Worm (Caenorhabditis elegans) whole organism, L4 larva: ENCODE results near the gene C26D10.7.

Experiments
- F10B5.3 ChIP-seq: sonication (generic microtip); optimal IDR thresholded peaks from 2 replicates; lab custom pipeline; 2016; ENCODE audit warnings: mild to moderate bottlenecking, missing genetic modification characterization, missing compliant biosample characterization
- F49E8.2 ChIP-seq: sonication (generic microtip); optimal IDR thresholded peaks from 2 replicates; lab custom pipeline; 2016; ENCODE audit warnings: missing compliant biosample characterization, mild to moderate bottlenecking, missing genetic modification characterization, borderline replicate concordance
- T20F7.1 ChIP-seq: fragments of 200-800 bp; sonication (Bioruptor generic); optimal IDR thresholded peaks from 2 replicates; lab custom pipeline; 2018; ENCODE audit warnings: mild to moderate bottlenecking, missing genetic modification characterization, missing compliant biosample characterization
- Y5F2A.4 ChIP-seq: fragments of 200-800 bp; sonication (Bioruptor generic); optimal IDR thresholded peaks from 2 replicates; lab custom pipeline; 2018; ENCODE audit warnings: mild to moderate bottlenecking, missing genetic modification characterization, missing compliant biosample characterization
- aha-1 ChIP-seq: fragments of 150-350 bp; peaks from one replicate; lab custom pipeline; 2014; ENCODE audit warnings: missing biosample characterization, missing genetic modification characterization
- aly-2 ChIP-seq: sonication (generic microtip); optimal IDR thresholded peaks from 2 replicates; lab custom pipeline; 2018; ENCODE audit warnings: missing biosample characterization, missing genetic modification characterization
- ama-1 ChIP-seq: fragments of 150-350 bp; optimal IDR thresholded peaks from 2 replicates; lab custom pipeline; 2014; ENCODE audit warnings: inconsistent platforms, mixed read lengths
- ceh-20 ChIP-seq: fragments of 200-800 bp; sonication (Bioruptor generic); IDR thresholded peaks from 2 replicates; pipeline ENCODE4 v1.3.6; 2022; ENCODE audit warnings: missing genetic modification reagents, missing genetic modification characterization, missing compliant biosample characterization
- ceh-28 ChIP-seq: fragments of 150-350 bp; optimal IDR thresholded peaks from 2 replicates; lab custom pipeline; 2014; ENCODE audit warnings: missing biosample characterization, missing genetic modification reagents, missing genetic modification characterization
- ceh-62 ChIP-seq: sonication (generic microtip); optimal IDR thresholded peaks from 2 replicates; lab custom pipeline; 2017; ENCODE audit warnings: missing biosample characterization, missing genetic modification characterization
- ces-1 ChIP-seq: fragments of 150-350 bp; sonication (generic microtip); optimal IDR thresholded peaks from 4 replicates; lab custom pipeline; 2014; ENCODE audit warnings: missing biosample characterization, missing genetic modification reagents, missing genetic modification characterization
- daf-12 ChIP-seq: fragments of 150-350 bp; optimal IDR thresholded peaks from 2 replicates; lab custom pipeline; 2014; ENCODE audit warnings: missing biosample characterization, missing genetic modification reagents, missing genetic modification characterization
- daf-16 ChIP-seq, 3 experiments: sonication (generic microtip); optimal IDR thresholded peaks; 2 replicates each; lab custom pipeline; 2016 to 2017; ENCODE audit warnings: missing genetic modification characterization in 3 of 3, missing genetic modification reagents in 3 of 3, mild to moderate bottlenecking in 2 of 3, missing compliant biosample characterization in 2 of 3, missing biosample characterization in 1 of 3, moderate library complexity in 1 of 3
- dmd-8 ChIP-seq: fragments of 200-800 bp; sonication (Bioruptor generic); IDR thresholded peaks from 2 replicates; pipeline ENCODE4 v1.3.6; 2022; ENCODE audit warnings: missing genetic modification characterization, missing compliant biosample characterization
- dmd-9 ChIP-seq: fragments of 200-800 bp; sonication (Bioruptor generic); IDR thresholded peaks from 2 replicates; pipeline ENCODE4 v1.3.6; 2022; ENCODE audit warnings: missing genetic modification reagents, missing genetic modification characterization, missing compliant biosample characterization
- duxl-1 ChIP-seq: sonication (generic microtip); optimal IDR thresholded peaks from 2 replicates; lab custom pipeline; 2016; ENCODE audit warnings: mild to moderate bottlenecking, missing genetic modification characterization, moderate library complexity, missing compliant biosample characterization; ENCODE audit not compliant: poor library complexity
- dve-1 ChIP-seq: sonication (generic microtip); optimal IDR thresholded peaks from 2 replicates; lab custom pipeline; 2017; ENCODE audit warnings: antibody characterized with exemption, mild to moderate bottlenecking, missing genetic modification characterization, missing compliant biosample characterization; ENCODE audit not compliant: insufficient read depth
- lin-38 ChIP-seq: fragments of 200-800 bp; sonication (Bioruptor generic); IDR thresholded peaks from 2 replicates; pipeline ENCODE4 v1.3.6; 2022; ENCODE audit warnings: missing genetic modification reagents, missing genetic modification characterization, missing compliant biosample characterization
- lin-39 ChIP-seq: fragments of 150-350 bp; optimal IDR thresholded peaks from 2 replicates; lab custom pipeline; 2014; ENCODE audit warnings: missing biosample characterization, missing genetic modification reagents, missing genetic modification characterization
- lir-3 ChIP-seq: sonication (generic microtip); optimal IDR thresholded peaks from 2 replicates; lab custom pipeline; 2016; ENCODE audit warnings: mild to moderate bottlenecking, missing genetic modification characterization, missing compliant biosample characterization
- madf-5 ChIP-seq, 2 experiments: fragments of 200-800 bp; sonication (Bioruptor generic); IDR thresholded peaks; 2 replicates each; pipeline ENCODE4 v1.3.6; 2022; ENCODE audit warnings: missing compliant biosample characterization in 2 of 2, missing genetic modification characterization in 2 of 2
- madf-9 ChIP-seq: fragments of 200-800 bp; sonication (Bioruptor generic); conservative IDR thresholded peaks from 2 replicates; pipeline ENCODE4 v1.3.6; 2022; ENCODE audit warnings: missing genetic modification reagents, missing genetic modification characterization, missing compliant biosample characterization
- mdl-1 ChIP-seq, 2 experiments: fragments of 150-350 bp in 1 of 2; sonication (generic microtip) in 1 of 2; optimal IDR thresholded peaks; 2 replicates each; lab custom pipeline; 2014 to 2017; ENCODE audit warnings: missing biosample characterization in 2 of 2, missing genetic modification characterization in 2 of 2
- mdt-29 ChIP-seq: fragments of 200-800 bp; sonication (Bioruptor generic); IDR thresholded peaks from 2 replicates; pipeline ENCODE4 v1.3.6; 2022; ENCODE audit warnings: missing genetic modification reagents, missing genetic modification characterization, missing compliant biosample characterization
- mep-1 ChIP-seq: fragments of 150-350 bp; sonication (generic microtip); optimal IDR thresholded peaks from 3 replicates; lab custom pipeline; 2014; ENCODE audit warnings: missing biosample characterization, missing genetic modification characterization
- mes-2 ChIP-seq: sonication (generic microtip); optimal IDR thresholded peaks from 2 replicates; lab custom pipeline; 2016; ENCODE audit warnings: missing genotype, mild to moderate bottlenecking, missing genetic modification characterization, missing compliant biosample characterization; ENCODE audit not compliant: poor library complexity, severe bottlenecking
- nhr-10 ChIP-seq: fragments of 150-350 bp; optimal IDR thresholded peaks from 2 replicates; lab custom pipeline; 2014; ENCODE audit warnings: missing biosample characterization, missing genetic modification characterization
- nhr-102 ChIP-seq: sonication (generic microtip); optimal IDR thresholded peaks from 2 replicates; lab custom pipeline; 2016; ENCODE audit warnings: mild to moderate bottlenecking, missing genetic modification characterization, moderate library complexity, missing compliant biosample characterization
- nhr-11 ChIP-seq: fragments of 150-350 bp; optimal IDR thresholded peaks from 2 replicates; lab custom pipeline; 2014; ENCODE audit warnings: missing biosample characterization, missing genetic modification characterization
- nhr-111 ChIP-seq: fragments of 200-800 bp; sonication (Bioruptor generic); optimal IDR thresholded peaks from 2 replicates; lab custom pipeline; 2018; ENCODE audit warnings: mild to moderate bottlenecking, missing genetic modification characterization, missing compliant biosample characterization
- nhr-237 ChIP-seq: sonication (generic microtip); optimal IDR thresholded peaks from 2 replicates; lab custom pipeline; 2017; ENCODE audit warnings: missing biosample characterization, missing genetic modification characterization
- nhr-48 ChIP-seq: sonication (generic microtip); optimal IDR thresholded peaks from 2 replicates; lab custom pipeline; 2016; ENCODE audit warnings: mild to moderate bottlenecking, missing genetic modification characterization, missing compliant biosample characterization
- nhr-6 ChIP-seq: fragments of 150-350 bp; optimal IDR thresholded peaks from 2 replicates; lab custom pipeline; 2014; ENCODE audit warnings: missing biosample characterization, missing genetic modification characterization
- pqm-1 ChIP-seq: sonication (generic microtip); optimal IDR thresholded peaks from 2 replicates; lab custom pipeline; 2017; ENCODE audit warnings: missing biosample characterization, missing genetic modification characterization
- set-16 ChIP-seq: fragments of 200-800 bp; sonication (Bioruptor generic); IDR thresholded peaks from 2 replicates; pipeline ENCODE4 v1.3.6; 2022; ENCODE audit warnings: missing genetic modification reagents, missing genetic modification characterization, missing compliant biosample characterization
- skn-1 ChIP-seq: fragments of 150-350 bp; optimal IDR thresholded peaks from 2 replicates; lab custom pipeline; 2014; ENCODE audit warnings: missing biosample characterization, missing genetic modification characterization
- spr-1 ChIP-seq: sonication (generic microtip); optimal IDR thresholded peaks from 2 replicates; lab custom pipeline; 2016; ENCODE audit warnings: mild to moderate bottlenecking, missing genetic modification characterization, missing compliant biosample characterization
- unc-62 ChIP-seq, 3 experiments: fragments of 150-350 bp in 1 of 3; sonication (generic microtip); optimal IDR thresholded peaks in 2 of 3; peaks in 1 of 3; 1 replicate in 1 of 3; 2 replicates in 2 of 3; lab custom pipeline; 2014 to 2017; ENCODE audit warnings: missing biosample characterization in 3 of 3, missing genetic modification characterization in 3 of 3, missing genetic modification reagents in 3 of 3, missing genotype in 1 of 3
- zfp-3 ChIP-seq: fragments of 200-800 bp; sonication (Bioruptor generic); conservative IDR thresholded peaks from 2 replicates; pipeline ENCODE4 v1.3.6; 2022; ENCODE audit warnings: missing genetic modification reagents, missing genetic modification characterization, missing compliant biosample characterization
- zip-11 ChIP-seq: fragments of 200-800 bp; sonication (Bioruptor generic); IDR thresholded peaks from 2 replicates; pipeline ENCODE4 v1.3.6; 2022; ENCODE audit warnings: missing genetic modification characterization, missing compliant biosample characterization
- ztf-11 ChIP-seq: fragments of 150-350 bp; optimal IDR thresholded peaks from 2 replicates; lab custom pipeline; 2014; ENCODE audit warnings: missing biosample characterization, missing genetic modification characterization
- ztf-7 ChIP-seq: fragments of 150-350 bp; optimal IDR thresholded peaks from 2 replicates; lab custom pipeline; 2014; ENCODE audit warnings: missing biosample characterization, missing genetic modification characterization

The C26D10.7 gene

ce11 chrII:8325002-8325539 lies 8.7 kb upstream of the C26D10.7 start, which contains the start of the genes ran-3 and C26D10.3 (continued):
- TF ChIP-seq nhr-237 (tag; lab: Kevin White, UChicago) = no peak
- no peak for TF ChIP-seq ceh-20 (GFP tag; lab: Robert Waterston, UW)
- TF ChIP-seq dve-1 = peak; percentile 21
- TF ChIP-seq dmd-8 (GFP tag; lab: Robert Waterston, UW) = no peak
- TF ChIP-seq dmd-9 (GFP tag; lab: Robert Waterston, UW) = no peak
- no peak for TF ChIP-seq madf-5 (GFP tag; IDR thresholded peaks at IDR 0.05; lab: Robert Waterston, UW)
- no peak for TF ChIP-seq ama-1
- TF ChIP-seq madf-9 = no peak
- no peak for TF ChIP-seq aly-2
- no peak for TF ChIP-seq ceh-62 (tag; lab: Kevin White, UChicago)

- peak; percentile 15 for TF ChIP-seq nhr-102 (tag; lab: Kevin White, UChicago)
- TF ChIP-seq aha-1 (tag; lab: Kevin White, UChicago) = peak; percentile 95
- TF ChIP-seq ceh-28 (tag; lab: Kevin White, UChicago) = no peak
- TF ChIP-seq lin-38 (GFP tag; lab: Robert Waterston, UW) = peak; percentile 57
- no peak for TF ChIP-seq skn-1
- TF ChIP-seq mes-2 (tag; lab: Kevin White, UChicago) = peak; percentile 20
- TF ChIP-seq mep-1 (tag; lab: Kevin White, UChicago) = peak; percentile 14
- peak; percentile 66 for TF ChIP-seq ama-1
- TF ChIP-seq unc-62 (GFP tag; optimal IDR thresholded peaks at IDR 0.05 in 1 of 2; lab: Kevin White, UChicago) = no peak
- no peak for TF ChIP-seq unc-62 (tag; optimal IDR thresholded peaks at IDR 0.05; lab: Kevin White, UChicago)
- TF ChIP-seq duxl-1 (tag; lab: Kevin White, UChicago) = peak; percentile 36
These were observed 7.3 kb upstream of the C26D10.7 start for ce11 chrII:8326228-8326960.

ce11 chrII:8327450-8327849 lies 6.3 kb upstream of the C26D10.7 start:
- TF ChIP-seq spr-1 (tag; lab: Kevin White, UChicago) (no peak), unc-62 (GFP tag; optimal IDR thresholded peaks at IDR 0.05 in 1 of 2; lab: Kevin White, UChicago) (peak in 1 of 2 experiments; percentile 94), unc-62 (tag; optimal IDR thresholded peaks at IDR 0.05; lab: Kevin White, UChicago) (no peak)
- TF ChIP-seq, all 104 proteins: peak for 1

- TF ChIP-seq ces-1 (GFP tag; lab: Kevin White, UChicago) (peak; percentile 36), F10B5.3 (no peak), daf-16 (GFP tag; optimal IDR thresholded peaks at IDR 0.05; lab: Kevin White, UChicago) (peak in 1 of 2 experiments; percentile 76), daf-16 (tag; optimal IDR thresholded peaks at IDR 0.05; lab: Kevin White, UChicago) (peak; percentile 75), unc-62 (GFP tag; optimal IDR thresholded peaks at IDR 0.05 in 1 of 2; lab: Kevin White, UChicago) (peak in 1 of 2 experiments; percentile 88), unc-62 (tag; optimal IDR thresholded peaks at IDR 0.05; lab: Kevin White, UChicago) (no peak), Y5F2A.4 (no peak), aly-2 (no peak), mdt-29 (no peak), nhr-48 (tag; lab: Kevin White, UChicago) (no peak), nhr-111 (GFP tag; lab: Kevin White, UChicago) (no peak), pqm-1 (tag; lab: Kevin White, UChicago) (no peak), daf-12 (tag; lab: Kevin White, UChicago) (no peak), zfp-3 (GFP tag; lab: Robert Waterston, UW) (no peak), T20F7.1 (GFP tag; lab: Kevin White, UChicago) (peak; percentile 63), mdl-1 (tag; optimal IDR thresholded peaks at IDR 0.05; lab: Kevin White, UChicago) (peak in 1 of 2 experiments; percentile 65), ztf-7 (tag; lab: Kevin White, UChicago) (no peak), ceh-20 (GFP tag; lab: Robert Waterston, UW) (peak; percentile 50; the same call in 1 of the 2 replicates), zip-11 (no peak), set-16 (GFP tag; lab: Robert Waterston, UW) (no peak), nhr-10 (tag; lab: Kevin White, UChicago) (no peak), lir-3 (tag; lab: Kevin White, UChicago) (no peak), dmd-9 (GFP tag; lab: Robert Waterston, UW) (no peak; the same call in 1 of the 2 replicates), ztf-11 (tag; lab: Kevin White, UChicago) (no peak), F49E8.2 (tag; lab: Kevin White, UChicago) (no peak), ceh-62 (tag; lab: Kevin White, UChicago) (no peak), lin-39 (tag; lab: Kevin White, UChicago) (peak; percentile 68), nhr-6 (tag; lab: Kevin White, UChicago) (peak; percentile 80), nhr-11 (peak; percentile 91)
These were observed 4.9 kb upstream of the C26D10.7 start, which contains the start of gene hel-1 for ce11 chrII:8328820-8329339. hel-1 (minus strand) TSS chrII:8328870.
